Worm (Caenorhabditis elegans) whole organism, late embryonic: Measurements from ENCODE around the gene C07B5.8.

Experiments used
- ama-1 ChIP-seq: fragments of 150-350 bp; optimal IDR thresholded peaks from 2 replicates; lab custom pipeline; 2014
- ceh-14 ChIP-seq: sonication (generic microtip); optimal IDR thresholded peaks from 2 replicates; lab custom pipeline; 2016; ENCODE audit warnings: missing genotype, missing genetic modification characterization, missing compliant biosample characterization
- ets-4 ChIP-seq: sonication (generic microtip); optimal IDR thresholded peaks from 2 replicates; lab custom pipeline; 2016; ENCODE audit warnings: missing genetic modification characterization, missing compliant biosample characterization
- pag-3 ChIP-seq: sonication (generic microtip); optimal IDR thresholded peaks from 2 replicates; lab custom pipeline; 2016; ENCODE audit warnings: missing compliant biosample characterization, missing genetic modification characterization, borderline replicate concordance
- ref-2 ChIP-seq: sonication (generic microtip); optimal IDR thresholded peaks from 2 replicates; lab custom pipeline; 2016; ENCODE audit warnings: missing genetic modification characterization, missing compliant biosample characterization
- tbx-2 ChIP-seq: sonication (generic microtip); optimal IDR thresholded peaks from 2 replicates; lab custom pipeline; 2016; ENCODE audit warnings: missing genetic modification characterization, missing compliant biosample characterization

- TF ChIP-seq ref-2 (tag; lab: Kevin White, UChicago) (no peak), ets-4 (tag; lab: Kevin White, UChicago) (no peak), ama-1 (lab: Kevin White, UChicago) (no peak), tbx-2 (no peak), ceh-14 (no peak), pag-3 (tag; lab: Kevin White, UChicago) (no peak)
Measured at ce11 chrX:9566429-9566828, 29.9 kb upstream of the C07B5.8 start, which contains the start of gene F49E2.2.
